Worm (Caenorhabditis elegans): ENCODE data around the gene R11D1.1.

R11D1.1 gene

DNA sequence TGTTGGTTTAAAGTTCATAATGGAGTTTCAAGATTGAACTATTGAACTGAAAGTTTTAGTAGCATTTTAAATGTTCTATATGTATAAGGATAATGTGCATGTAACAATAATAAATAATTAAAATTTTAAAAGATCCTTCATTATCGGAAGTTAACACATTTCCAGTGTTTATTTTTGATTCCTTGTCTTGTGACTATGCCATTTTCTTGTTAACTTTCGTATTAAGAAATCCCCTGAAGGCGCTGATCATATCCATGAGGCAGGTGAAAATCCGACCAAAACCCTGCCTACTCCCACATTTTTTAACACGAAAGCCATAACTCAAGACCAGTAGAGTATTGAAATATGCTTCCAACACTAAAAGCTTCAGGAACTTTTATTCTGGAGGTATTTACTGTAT, 15.5 kb downstream of the R11D1.1 start, which contains the start of gene R11D1.7:
R11D1.7 (plus strand) TSS at position 301 of the 400 bp plus-strand sequence.
- TF ChIP-seq nhr-179 (tag; optimal IDR thresholded peaks at IDR 0.05) = no peak
- no peak for TF ChIP-seq ceh-40 (GFP tag; IDR thresholded peaks at IDR 0.05)
- no peak for TF ChIP-seq him-1 (tag; optimal IDR thresholded peaks at IDR 0.05)

DNA sequence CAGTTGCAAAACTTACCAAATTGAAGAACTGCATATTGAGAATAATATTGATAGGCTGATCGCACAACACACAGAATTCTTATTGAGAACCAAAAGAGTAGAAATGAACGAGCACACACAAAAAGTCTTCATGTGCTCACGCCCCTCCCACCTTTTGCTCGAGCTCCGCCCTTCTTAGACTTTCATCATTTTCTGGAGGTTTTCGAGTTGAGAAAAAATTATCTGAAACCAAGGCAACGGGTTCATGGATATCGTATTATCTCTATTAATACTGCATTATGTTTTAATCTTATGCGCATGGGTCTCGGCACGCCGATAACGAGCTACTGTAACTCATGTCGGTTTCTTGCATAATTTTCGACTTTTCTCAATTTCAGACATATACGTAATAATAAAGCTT, 21.7 kb downstream of the R11D1.1 start, which contains the start of gene R11D1.12:
R11D1.12 (minus strand) TSS at position 101 of the 400 bp plus-strand sequence.
- TF ChIP-seq aptf-3 (GFP tag; IDR thresholded peaks at IDR 0.05) (no peak), ztf-22 (GFP tag; optimal IDR thresholded peaks at IDR 0.05) (no peak)

DNA sequence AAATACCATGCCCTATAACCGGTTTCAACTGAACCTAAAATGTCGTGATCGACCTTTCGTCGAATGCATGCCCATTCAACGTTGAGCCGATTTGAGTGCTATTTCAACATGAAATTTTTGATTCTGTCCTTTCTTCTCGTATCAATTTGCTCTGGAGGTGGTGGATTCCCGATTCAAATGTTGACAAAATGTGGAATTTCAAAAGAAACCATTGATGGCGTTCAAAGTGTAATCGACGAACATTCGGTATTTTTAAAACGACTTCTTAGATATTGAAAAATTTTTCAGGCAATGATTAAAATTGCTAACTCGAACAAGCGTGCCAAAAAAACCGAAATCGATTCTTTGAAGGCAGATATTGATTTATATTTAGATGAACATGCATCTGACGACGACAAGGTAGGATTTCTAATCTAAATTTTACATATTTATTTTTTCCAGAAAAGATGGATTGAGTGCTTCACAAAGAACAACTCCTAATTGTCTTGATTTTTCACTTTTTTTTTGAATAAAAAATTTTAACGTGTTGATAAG, 23.0 kb downstream of the R11D1.1 start, which contains the start of gene R11D1.13:
R11D1.13 (plus strand) TSS at position 51 of the 534 bp plus-strand sequence.
- TF ChIP-seq lin-54 (GFP tag; optimal IDR thresholded peaks at IDR 0.05) (peak; percentile 9), lin-35 (GFP tag; optimal IDR thresholded peaks at IDR 0.05) (peak in 1 of 3 experiments; percentile 5), C06A6.2 (GFP tag; conservative IDR thresholded peaks at IDR 0.05) (no peak), sdz-38 (tag; optimal IDR thresholded peaks at IDR 0.05) (no peak), K12H6.12 (tag; optimal IDR thresholded peaks at IDR 0.05) (no peak), ztf-22 (GFP tag; optimal IDR thresholded peaks at IDR 0.05) (no peak), aptf-2 (GFP tag; conservative IDR thresholded peaks at IDR 0.05) (no peak), nhr-120 (GFP tag; IDR thresholded peaks at IDR 0.05) (no peak), repo-1 (tag; optimal IDR thresholded peaks at IDR 0.05) (no peak), F33H1.4 (GFP tag; IDR thresholded peaks at IDR 0.05) (no peak), lsy-27 (tag; optimal IDR thresholded peaks at IDR 0.05; ENCODE audit: borderline replicate concordance, insufficient read depth) (no peak), ekl-4 (GFP tag; IDR thresholded peaks at IDR 0.05) (0 out of 2 replicates have a peak, but pooled peaks have one; percentile 34), attf-5 (GFP tag; optimal IDR thresholded peaks at IDR 0.05) (no peak), pbrm-1 (GFP tag; IDR thresholded peaks at IDR 0.05) (no peak), snpc-4 (GFP tag; optimal IDR thresholded peaks at IDR 0.05) (no peak), snpc-4 (tag; optimal IDR thresholded peaks at IDR 0.05) (no peak), Y95B8A.8 (GFP tag; IDR thresholded peaks at IDR 0.05) (no peak), attf-3 (GFP tag; conservative IDR thresholded peaks at IDR 0.05) (no peak), ama-1 (optimal IDR thresholded peaks at IDR 0.05) (no peak), ama-1 (GFP tag; optimal IDR thresholded peaks at IDR 0.05) (no peak), madf-3 (GFP tag; IDR thresholded peaks at IDR 0.05) (no peak), atf-7 (tag; optimal IDR thresholded peaks at IDR 0.05) (no peak), ceh-27 (GFP tag; optimal IDR thresholded peaks at IDR 0.05) (no peak), B0336.3 (GFP tag; IDR thresholded peaks at IDR 0.05) (peak; percentile 51), xnd-1 (tag; optimal IDR thresholded peaks at IDR 0.05) (no peak), egl-44 (GFP tag; IDR thresholded peaks at IDR 0.05) (no peak), madf-8 (GFP tag; conservative IDR thresholded peaks at IDR 0.05) (no peak), nfyb-1 (GFP tag; IDR thresholded peaks at IDR 0.05) (0 out of 2 replicates have a peak, but pooled peaks have one; percentile 29), B0019.2 (GFP tag; conservative IDR thresholded peaks at IDR 0.05) (no peak), madf-6 (GFP tag; IDR thresholded peaks at IDR 0.05) (peak; percentile 54; the same call in 1 of the 2 replicates), unc-130 (GFP tag; optimal IDR thresholded peaks at IDR 0.05) (no peak), hmg-1.2 (GFP tag; IDR thresholded peaks at IDR 0.05) (no peak), nhr-90 (tag; optimal IDR thresholded peaks at IDR 0.05) (no peak), somi-1 (GFP tag; optimal IDR thresholded peaks at IDR 0.05) (no peak), T07F8.4 (tag; optimal IDR thresholded peaks at IDR 0.05) (no peak), F57C9.4 (tag; optimal IDR thresholded peaks at IDR 0.05) (no peak), lag-1 (GFP tag; IDR thresholded peaks at IDR 0.05) (no peak)
